Worm (Caenorhabditis elegans): ENCODE measurements around the gene dhs-27.

The dhs-27 gene

ce11 chrX:3408717-3409303, 5.7 kb downstream of the dhs-27 start:
- TF ChIP-seq ceh-45 (GFP tag; IDR thresholded peaks at IDR 0.05) (no peak), ceh-2 (tag; optimal IDR thresholded peaks at IDR 0.05) (no peak), pag-3 (tag; optimal IDR thresholded peaks at IDR 0.05; ENCODE audit: borderline replicate concordance) (no peak), rnt-1 (tag; optimal IDR thresholded peaks at IDR 0.05) (no peak), ceh-48 (tag; optimal IDR thresholded peaks at IDR 0.05) (no peak), F13H6.1 (tag; optimal IDR thresholded peaks at IDR 0.05) (no peak), pax-1 (tag; optimal IDR thresholded peaks at IDR 0.05) (no peak), che-1 (tag; optimal IDR thresholded peaks at IDR 0.05) (no peak), sdc-2 (tag; optimal IDR thresholded peaks at IDR 0.05) (no peak), lin-11 (tag; optimal IDR thresholded peaks at IDR 0.05) (no peak)

ce11 chrX:3403195-3403594, 11.3 kb downstream of the dhs-27 start, which contains the start of gene vit-5:
Gene vit-5, plus strand, starts transcription at chrX:3403471.
- no peak for TF ChIP-seq pag-3 (tag; optimal IDR thresholded peaks at IDR 0.05; ENCODE audit: borderline replicate concordance)
- TF ChIP-seq ceh-14 (tag; optimal IDR thresholded peaks at IDR 0.05): no peak
- no peak for TF ChIP-seq ceh-48 (tag; optimal IDR thresholded peaks at IDR 0.05)
- TF ChIP-seq F13H6.1 (tag; optimal IDR thresholded peaks at IDR 0.05): no peak
- TF ChIP-seq tbx-7 (tag; optimal IDR thresholded peaks at IDR 0.05): no peak
- no peak for TF ChIP-seq pha-4 (tag; optimal IDR thresholded peaks at IDR 0.05)
- TF ChIP-seq ceh-31 (tag; optimal IDR thresholded peaks at IDR 0.05): no peak
- TF ChIP-seq hlh-15 (tag; optimal IDR thresholded peaks at IDR 0.05): no peak
- no peak for TF ChIP-seq ets-4 (tag; optimal IDR thresholded peaks at IDR 0.05)

- no peak for TF ChIP-seq nhr-11 (tag; optimal IDR thresholded peaks at IDR 0.05)
- TF ChIP-seq lim-6 (tag; optimal IDR thresholded peaks at IDR 0.05): no peak
- TF ChIP-seq ceh-19 (GFP tag; optimal IDR thresholded peaks at IDR 0.05): no peak
- TF ChIP-seq zip-5 (tag; optimal IDR thresholded peaks at IDR 0.05): no peak
Measured at ce11 chrX:3401701-3402100, 12.8 kb downstream of the dhs-27 start, which contains the start of gene C04F6.9. Gene C04F6.9, plus strand, starts transcription at chrX:3402001.

ce11 chrX:3400387-3400786, 14.1 kb downstream of the dhs-27 start:
- TF ChIP-seq pax-1 (tag; optimal IDR thresholded peaks at IDR 0.05) (no peak), hlh-8 (tag; optimal IDR thresholded peaks at IDR 0.05) (no peak), nhr-232 (tag; optimal IDR thresholded peaks at IDR 0.05) (no peak), unc-55 (GFP tag; optimal IDR thresholded peaks at IDR 0.05) (no peak), ceh-31 (tag; optimal IDR thresholded peaks at IDR 0.05) (no peak), sdc-2 (tag; optimal IDR thresholded peaks at IDR 0.05) (no peak), eyg-1 (tag; optimal IDR thresholded peaks at IDR 0.05) (no peak), ahr-1 (tag; optimal IDR thresholded peaks at IDR 0.05) (no peak), fax-1 (tag; optimal IDR thresholded peaks at IDR 0.05) (no peak), ceh-19 (GFP tag; optimal IDR thresholded peaks at IDR 0.05) (no peak), pha-2 (tag; optimal IDR thresholded peaks at IDR 0.05) (no peak), Y22D7AL.16 (tag; optimal IDR thresholded peaks at IDR 0.05) (no peak)

ce11 chrX:3399917-3400316, 14.6 kb downstream of the dhs-27 start, which contains the start of gene cht-1:
Gene cht-1, minus strand, starts transcription at chrX:3400017.
- TF ChIP-seq ttx-3 (tag; optimal IDR thresholded peaks at IDR 0.05): no peak
- TF ChIP-seq nhr-11 (tag; optimal IDR thresholded peaks at IDR 0.05): no peak
- no peak for TF ChIP-seq ceh-48 (tag; optimal IDR thresholded peaks at IDR 0.05)
- TF ChIP-seq Y22D7AL.16 (tag; optimal IDR thresholded peaks at IDR 0.05): no peak
- TF ChIP-seq K09A11.1 (tag; optimal IDR thresholded peaks at IDR 0.05; ENCODE audit: insufficient read depth): no peak
- no peak for TF ChIP-seq mec-3 (tag; optimal IDR thresholded peaks at IDR 0.05; ENCODE audit: borderline replicate concordance)
- TF ChIP-seq nhr-232 (tag; optimal IDR thresholded peaks at IDR 0.05): no peak
- no peak for TF ChIP-seq pax-1 (tag; optimal IDR thresholded peaks at IDR 0.05)
- no peak for TF ChIP-seq sdc-2 (tag; optimal IDR thresholded peaks at IDR 0.05)
- no peak for TF ChIP-seq elt-2 (tag; optimal IDR thresholded peaks at IDR 0.05)
- TF ChIP-seq hlh-8 (tag; optimal IDR thresholded peaks at IDR 0.05): no peak
- no peak for TF ChIP-seq ceh-14 (tag; optimal IDR thresholded peaks at IDR 0.05)
- no peak for TF ChIP-seq ceh-6 (GFP tag; optimal IDR thresholded peaks at IDR 0.05)
- TF ChIP-seq ets-4 (tag; optimal IDR thresholded peaks at IDR 0.05): no peak
- no peak for TF ChIP-seq pat-9 (tag; optimal IDR thresholded peaks at IDR 0.05)
- TF ChIP-seq pros-1 (tag; optimal IDR thresholded peaks at IDR 0.05): no peak
- no peak for TF ChIP-seq zip-5 (tag; optimal IDR thresholded peaks at IDR 0.05)
- TF ChIP-seq hlh-6 (tag; optimal IDR thresholded peaks at IDR 0.05): no peak
- TF ChIP-seq npax-4 (tag; optimal IDR thresholded peaks at IDR 0.05): no peak

Data from whole organism, late embryonic.